Fruit fly (Drosophila melanogaster): Measurements from ENCODE around the gene Smox.

- no peak for TF ChIP-seq CG8478 (optimal IDR thresholded peaks at IDR 0.05)
- no peak for TF ChIP-seq CTCF (optimal IDR thresholded peaks at IDR 0.05)
Observed at dm6 chrX:8178989-8179388, 36.9 kb upstream of the Smox start.
